Worm (Caenorhabditis elegans): ENCODE measurements around the gene dyci-1.
A peak's percentile ranks its signal among the peaks of the same experiment; 100 is the strongest.

The dyci-1 gene

ce11 chrIV:6804815-6805214 is 19.7 kb upstream of the dyci-1 start, which contains the start of gene C17H12.37:
Gene C17H12.37 (plus strand): TSS chrIV:6805115.
- TF ChIP-seq aha-1 (tag) = peak; percentile 14
- TF ChIP-seq unc-62 (GFP tag; optimal IDR thresholded peaks at IDR 0.05 in 1 of 2) = peak in 1 of 2 experiments; percentile 39
- TF ChIP-seq unc-62 (tag; optimal IDR thresholded peaks at IDR 0.05) = no peak
- no peak for TF ChIP-seq nhr-41 (GFP tag; IDR thresholded peaks at IDR 0.05)
- TF ChIP-seq lin-39 (tag; optimal IDR thresholded peaks at IDR 0.05) = no peak
- no peak for TF ChIP-seq unc-130 (GFP tag; optimal IDR thresholded peaks at IDR 0.05)
- no peak for TF ChIP-seq nhr-111 (GFP tag; optimal IDR thresholded peaks at IDR 0.05)

- TF ChIP-seq fos-1 (tag; optimal IDR thresholded peaks at IDR 0.05) = peak; percentile 47
- TF ChIP-seq T20F7.1 (GFP tag; optimal IDR thresholded peaks at IDR 0.05) = no peak
- TF ChIP-seq sdz-12 (GFP tag; optimal IDR thresholded peaks at IDR 0.05) = no peak
- TF ChIP-seq daf-16 (GFP tag; optimal IDR thresholded peaks at IDR 0.05) = peak in 1 of 2 experiments; percentile 3
- no peak for TF ChIP-seq daf-16 (tag; optimal IDR thresholded peaks at IDR 0.05)
- TF ChIP-seq ceh-44 (GFP tag; IDR thresholded peaks at IDR 0.05) = no peak
- peak; percentile 37 for TF ChIP-seq hlh-30 (tag; optimal IDR thresholded peaks at IDR 0.05; ENCODE audit: insufficient read depth)
- TF ChIP-seq dpl-1 (GFP tag; optimal IDR thresholded peaks at IDR 0.05) = no peak
- no peak for TF ChIP-seq egl-43 (GFP tag; IDR thresholded peaks at IDR 0.05)
- TF ChIP-seq nhr-28 (tag; optimal IDR thresholded peaks at IDR 0.05) = peak; percentile 3
- no peak for TF ChIP-seq zag-1 (tag; optimal IDR thresholded peaks at IDR 0.05)
- TF ChIP-seq ZK337.2 (GFP tag; IDR thresholded peaks at IDR 0.05) = no peak
- no peak for TF ChIP-seq egl-27 (tag; optimal IDR thresholded peaks at IDR 0.05)
- no peak for TF ChIP-seq cey-2 (tag; optimal IDR thresholded peaks at IDR 0.05; ENCODE audit: borderline replicate concordance, insufficient read depth)
- TF ChIP-seq aha-1 (tag) = no peak
- no peak for TF ChIP-seq nhr-10 (tag; optimal IDR thresholded peaks at IDR 0.05)
- TF ChIP-seq arid-1 (GFP tag; conservative IDR thresholded peaks at IDR 0.05) = no peak
- no peak for TF ChIP-seq aly-2 (tag; optimal IDR thresholded peaks at IDR 0.05)
These were observed 18.8 kb upstream of the dyci-1 start for ce11 chrIV:6803805-6804344.

- TF ChIP-seq zip-2 (tag; optimal IDR thresholded peaks at IDR 0.05) (no peak), F26F4.8 (GFP tag; conservative IDR thresholded peaks at IDR 0.05) (no peak), fos-1 (tag; optimal IDR thresholded peaks at IDR 0.05) (no peak), F49E8.2 (tag; optimal IDR thresholded peaks at IDR 0.05; ENCODE audit: borderline replicate concordance) (no peak), mdl-1 (tag; optimal IDR thresholded peaks at IDR 0.05) (no peak), snpc-4 (tag; optimal IDR thresholded peaks at IDR 0.05) (no peak), ZK546.5 (tag; optimal IDR thresholded peaks at IDR 0.05) (no peak), egl-43 (GFP tag; IDR thresholded peaks at IDR 0.05) (no peak), nhr-237 (tag; optimal IDR thresholded peaks at IDR 0.05) (no peak), tag-97 (GFP tag; IDR thresholded peaks at IDR 0.05) (no peak), lir-3 (tag; optimal IDR thresholded peaks at IDR 0.05) (no peak), zag-1 (tag; optimal IDR thresholded peaks at IDR 0.05) (no peak), dmd-8 (GFP tag; IDR thresholded peaks at IDR 0.05) (no peak), nhr-48 (tag; optimal IDR thresholded peaks at IDR 0.05) (no peak), nhr-41 (GFP tag; IDR thresholded peaks at IDR 0.05) (no peak)
These were observed 18.2 kb upstream of the dyci-1 start for ce11 chrIV:6803294-6803693.

ce11 chrIV:6802132-6802531 is 17.1 kb upstream of the dyci-1 start, which contains the start of the genes cest-4 and C17H12.11:
Gene cest-4 (minus strand): TSS chrIV:6802337.
Gene C17H12.11 (plus strand): TSS chrIV:6802387.
- TF ChIP-seq mxl-3 (GFP tag; optimal IDR thresholded peaks at IDR 0.05) (peak; percentile 24), lsy-2 (tag; optimal IDR thresholded peaks at IDR 0.05) (no peak), lin-38 (GFP tag; IDR thresholded peaks at IDR 0.05) (no peak), ceh-20 (GFP tag; IDR thresholded peaks at IDR 0.05) (peak; percentile 43; the same call in 1 of the 2 replicates), F44E2.7 (GFP tag; IDR thresholded peaks at IDR 0.05) (no peak), ceh-82 (tag; optimal IDR thresholded peaks at IDR 0.05) (no peak), dmd-6 (GFP tag; IDR thresholded peaks at IDR 0.05) (peak; percentile 91), hlh-11 (tag; optimal IDR thresholded peaks at IDR 0.05) (peak; percentile 73), nhr-6 (tag; optimal IDR thresholded peaks at IDR 0.05) (peak; percentile 7), hlh-30 (tag; optimal IDR thresholded peaks at IDR 0.05; ENCODE audit: insufficient read depth) (no peak), aha-1 (tag) (peak; percentile 56), nhr-48 (tag; optimal IDR thresholded peaks at IDR 0.05) (peak; percentile 9), ama-1 (optimal IDR thresholded peaks at IDR 0.05) (no peak), pqm-1 (tag; optimal IDR thresholded peaks at IDR 0.05) (peak; percentile 88), nhr-77 (tag; optimal IDR thresholded peaks at IDR 0.05) (peak; percentile 71), Y5F2A.4 (GFP tag; optimal IDR thresholded peaks at IDR 0.05) (no peak), T20F7.1 (GFP tag; optimal IDR thresholded peaks at IDR 0.05) (no peak), php-3 (GFP tag; IDR thresholded peaks at IDR 0.05) (peak; percentile 91)

All from whole organism, L4 larva.